Fruit fly (Drosophila melanogaster) whole organism, embryonic: ENCODE measurements around the gene CG42263.
A peak's percentile ranks its signal among the peaks of the same experiment; 100 is the strongest.

Experiments
- Antp ChIP-seq: fragments of 200-800 bp; sonication (Bioruptor generic); optimal IDR thresholded peaks from 3 replicates; lab custom pipeline; 2016; ENCODE audit warnings: missing biosample characterization, missing genetic modification characterization
- BtbVII ChIP-seq: fragments of 200-800 bp; sonication (Bioruptor generic); optimal IDR thresholded peaks from 3 replicates; lab custom pipeline; 2017; ENCODE audit warnings: missing biosample characterization, mild to moderate bottlenecking, missing genetic modification characterization
- CG10366 ChIP-seq: fragments of 200-800 bp; sonication (Bioruptor generic); IDR thresholded peaks from 2 replicates; pipeline ENCODE4 v1.3.6; 2022; ENCODE audit warnings: missing biosample characterization, missing genetic modification characterization
- CG10979 ChIP-seq: fragments of 200-800 bp; sonication (Bioruptor generic); optimal IDR thresholded peaks from 2 replicates; lab custom pipeline; 2018; ENCODE audit warnings: missing biosample characterization, mild to moderate bottlenecking, missing genetic modification characterization, moderate library complexity
- CG11093 ChIP-seq: fragments of 200-800 bp; sonication (Bioruptor generic); IDR thresholded peaks from 3 replicates; pipeline ENCODE4 v1.3.6; 2022; ENCODE audit warnings: missing biosample characterization, missing genetic modification characterization
- CG12219 ChIP-seq: fragments of 200-800 bp; sonication (Bioruptor generic); optimal IDR thresholded peaks from 3 replicates; lab custom pipeline; 2018; ENCODE audit warnings: missing biosample characterization, mild to moderate bottlenecking, missing genetic modification characterization
- CG12236 ChIP-seq: fragments of 200-800 bp; sonication (Bioruptor generic); optimal IDR thresholded peaks from 2 replicates; lab custom pipeline; 2016; ENCODE audit warnings: missing biosample characterization, missing genetic modification characterization
- CG14014 ChIP-seq: fragments of 200-800 bp; sonication (Bioruptor generic); IDR thresholded peaks from 2 replicates; pipeline ENCODE4 v1.3.6; 2022; ENCODE audit warnings: missing biosample characterization, missing genetic modification characterization
- CG1832 ChIP-seq: fragments of 200-800 bp; sonication (Bioruptor generic); optimal IDR thresholded peaks from 2 replicates; lab custom pipeline; 2017; ENCODE audit warnings: missing biosample characterization, mild to moderate bottlenecking, missing genetic modification characterization, inconsistent platforms
- CG2120 ChIP-seq: fragments of 200-800 bp; sonication (Bioruptor generic); optimal IDR thresholded peaks from 3 replicates; lab custom pipeline; 2016; ENCODE audit warnings: missing biosample characterization, missing genetic modification characterization
- CG2202 ChIP-seq: fragments of 200-800 bp; sonication (Bioruptor generic); optimal IDR thresholded peaks from 2 replicates; lab custom pipeline; 2018; ENCODE audit warnings: missing biosample characterization, mild to moderate bottlenecking, missing genetic modification characterization
- CG2889 ChIP-seq: fragments of 200-800 bp; sonication (Bioruptor generic); IDR thresholded peaks from 3 replicates; pipeline ENCODE4 v1.3.6; 2022; ENCODE audit warnings: missing biosample characterization, missing genetic modification characterization
- CG30431 ChIP-seq: fragments of 200-800 bp; sonication (Bioruptor generic); optimal IDR thresholded peaks from 2 replicates; lab custom pipeline; 2017; ENCODE audit warnings: missing biosample characterization, missing genetic modification characterization
- CG32532 ChIP-seq: fragments of 200-800 bp; sonication (Bioruptor generic); IDR thresholded peaks from 2 replicates; pipeline ENCODE4 v1.3.6; 2022; ENCODE audit warnings: missing biosample characterization, missing genetic modification characterization
- CG4328 ChIP-seq: fragments of 200-800 bp; sonication (Bioruptor generic); optimal IDR thresholded peaks from 3 replicates; lab custom pipeline; 2017; ENCODE audit warnings: missing biosample characterization, missing genetic modification reagents, missing genetic modification characterization
- CG43689 ChIP-seq: fragments of 200-800 bp; sonication (Bioruptor generic); IDR thresholded peaks from 2 replicates; pipeline ENCODE4 v1.3.6; 2022; ENCODE audit warnings: missing biosample characterization, missing genetic modification characterization
- CG4854 ChIP-seq: fragments of 200-800 bp; sonication (Bioruptor generic); optimal IDR thresholded peaks from 2 replicates; lab custom pipeline; 2016; ENCODE audit warnings: missing biosample characterization, missing genetic modification characterization, inconsistent platforms
- CG5180 ChIP-seq: fragments of 200-800 bp; sonication (Bioruptor generic); optimal IDR thresholded peaks from 3 replicates; lab custom pipeline; 2017; ENCODE audit warnings: missing biosample characterization, missing genetic modification characterization, mild to moderate bottlenecking, moderate library complexity, missing genetic modification reagents
- CG6689 ChIP-seq: fragments of 200-800 bp; sonication (Bioruptor generic); IDR thresholded peaks from 2 replicates; pipeline ENCODE4 v1.3.6; 2022; ENCODE audit warnings: missing biosample characterization, missing genetic modification characterization
- CG9609 ChIP-seq: fragments of 200-800 bp; sonication (Bioruptor generic); optimal IDR thresholded peaks from 3 replicates; lab custom pipeline; 2016; ENCODE audit warnings: missing biosample characterization, missing genetic modification characterization
- CHES-1-like ChIP-seq: fragments of 200-800 bp; sonication (Bioruptor generic); optimal IDR thresholded peaks from 2 replicates; lab custom pipeline; 2016; ENCODE audit warnings: missing biosample characterization, missing genetic modification characterization
- Dek ChIP-seq: fragments of 200-800 bp; sonication (Bioruptor generic); optimal IDR thresholded peaks from 3 replicates; lab custom pipeline; 2019; ENCODE audit warnings: missing biosample characterization, mild to moderate bottlenecking, missing genetic modification characterization, moderate library complexity
- Dip3 ChIP-seq: fragments of 200-800 bp; sonication (Bioruptor generic); optimal IDR thresholded peaks from 3 replicates; lab custom pipeline; 2016; ENCODE audit warnings: missing biosample characterization, missing genetic modification characterization
- Drgx ChIP-seq: fragments of 200-800 bp; sonication (Bioruptor generic); IDR thresholded peaks from 2 replicates; pipeline ENCODE4 v1.3.6; 2022; ENCODE audit warnings: missing biosample characterization, missing genetic modification characterization
- Elba2 ChIP-seq: fragments of 200-800 bp; sonication (Bioruptor generic); optimal IDR thresholded peaks from 3 replicates; lab custom pipeline; 2016; ENCODE audit warnings: missing biosample characterization, missing genetic modification characterization
- GATAe ChIP-seq: fragments of 200-800 bp; sonication (Bioruptor generic); conservative IDR thresholded peaks from 2 replicates; pipeline ENCODE4 v1.3.6; 2022; ENCODE audit warnings: missing biosample characterization, missing genetic modification characterization
- H2.0 ChIP-seq: fragments of 200-800 bp; sonication (Bioruptor generic); IDR thresholded peaks from 2 replicates; pipeline ENCODE4 v1.3.6; 2022; ENCODE audit warnings: missing biosample characterization, missing genetic modification characterization
- Hr3 ChIP-seq: fragments of 200-800 bp; sonication (Bioruptor generic); optimal IDR thresholded peaks from 3 replicates; lab custom pipeline; 2016; ENCODE audit warnings: missing biosample characterization, missing genetic modification characterization
- Lpt ChIP-seq: fragments of >200 bp; optimal IDR thresholded peaks from 2 replicates; lab custom pipeline; 2018; ENCODE audit warnings: missing biosample characterization, missing genetic modification characterization
- Med ChIP-seq: fragments of 200-800 bp; sonication (Bioruptor generic); peaks from one replicate; lab custom pipeline; 2016; ENCODE audit warnings: missing biosample characterization, missing genetic modification characterization, mild to moderate bottlenecking, inconsistent platforms, moderate library complexity
- Oli ChIP-seq: fragments of 200-800 bp; sonication (Bioruptor generic); optimal IDR thresholded peaks from 2 replicates; lab custom pipeline; 2018; ENCODE audit warnings: missing biosample characterization, mild to moderate bottlenecking, missing genetic modification characterization, moderate library complexity
- Rx ChIP-seq: fragments of 200-800 bp; sonication (Bioruptor generic); IDR thresholded peaks from 2 replicates; pipeline ENCODE4 v1.3.6; 2022; ENCODE audit warnings: missing biosample characterization, missing genetic modification characterization
- Sox102F ChIP-seq: fragments of 200-800 bp; sonication (Bioruptor generic); optimal IDR thresholded peaks from 2 replicates; lab custom pipeline; 2018; ENCODE audit warnings: missing biosample characterization, mild to moderate bottlenecking, missing genetic modification characterization, moderate library complexity
- Sry-δ ChIP-seq: fragments of 200-800 bp; sonication (Bioruptor generic); optimal IDR thresholded peaks from 2 replicates; lab custom pipeline; 2016; ENCODE audit warnings: missing biosample characterization, missing genetic modification characterization
- Xbp1 ChIP-seq: fragments of 200-800 bp; sonication (Bioruptor generic); optimal IDR thresholded peaks from 3 replicates; lab custom pipeline; 2016; ENCODE audit warnings: missing biosample characterization, mild to moderate bottlenecking, missing genetic modification characterization
- abd-A ChIP-seq: fragments of 200-800 bp; sonication (Bioruptor generic); optimal IDR thresholded peaks from 3 replicates; lab custom pipeline; 2019; ENCODE audit warnings: missing biosample characterization, mild to moderate bottlenecking, missing genetic modification characterization, moderate library complexity
- ase ChIP-seq: fragments of 200-800 bp; sonication (Bioruptor generic); IDR thresholded peaks from 3 replicates; pipeline ENCODE4 v1.3.6; 2022; ENCODE audit warnings: missing biosample characterization, missing genetic modification characterization
- cas ChIP-seq: fragments of 200-800 bp; sonication (Bioruptor generic); IDR thresholded peaks from 2 replicates; pipeline ENCODE4 v1.3.6; 2022; ENCODE audit warnings: missing biosample characterization, missing genetic modification characterization
- corto ChIP-seq: fragments of 200-800 bp; sonication (Bioruptor generic); optimal IDR thresholded peaks from 2 replicates; lab custom pipeline; 2016; ENCODE audit warnings: missing biosample characterization, mild to moderate bottlenecking, missing genetic modification characterization, moderate library complexity
- croc ChIP-seq: fragments of 200-800 bp; sonication (Bioruptor generic); conservative IDR thresholded peaks from 3 replicates; pipeline ENCODE4 v1.3.6; 2022; ENCODE audit warnings: missing biosample characterization, missing genetic modification characterization
- dysf ChIP-seq: fragments of 200-800 bp; sonication (Bioruptor generic); IDR thresholded peaks from 3 replicates; pipeline ENCODE4 v1.3.6; 2022; ENCODE audit warnings: missing biosample characterization, missing genetic modification characterization
- en ChIP-seq: fragments of 200-800 bp; sonication (Bioruptor generic); optimal IDR thresholded peaks from 2 replicates; lab custom pipeline; 2016; ENCODE audit warnings: missing biosample characterization, missing genetic modification characterization
- exex ChIP-seq: fragments of 200-800 bp; sonication (Bioruptor generic); optimal IDR thresholded peaks from 4 replicates; lab custom pipeline; 2018; ENCODE audit warnings: missing biosample characterization, mild to moderate bottlenecking, missing genetic modification characterization, moderate library complexity
- ftz-f1 ChIP-seq: fragments of 200-800 bp; sonication (Bioruptor generic); optimal IDR thresholded peaks from 2 replicates; lab custom pipeline; 2016; ENCODE audit warnings: missing biosample characterization, missing genetic modification characterization
- gcm ChIP-seq: fragments of 200-800 bp; sonication (Bioruptor generic); optimal IDR thresholded peaks from 2 replicates; lab custom pipeline; 2019; ENCODE audit warnings: missing biosample characterization, mild to moderate bottlenecking, missing genetic modification characterization, moderate library complexity
- ham ChIP-seq: fragments of 200-800 bp; sonication (Bioruptor generic); IDR thresholded peaks from 2 replicates; pipeline ENCODE4 v1.3.6; 2022; ENCODE audit warnings: missing biosample characterization, missing genetic modification characterization
- inv ChIP-seq: fragments of 200-800 bp; sonication (Bioruptor generic); IDR thresholded peaks from 2 replicates; pipeline ENCODE4 v1.3.6; 2022; ENCODE audit warnings: missing biosample characterization, missing genetic modification characterization; ENCODE audit not compliant: partially characterized antibody
- pho ChIP-seq: fragments of 200-800 bp; sonication (Bioruptor generic); optimal IDR thresholded peaks from 2 replicates; lab custom pipeline; 2016; ENCODE audit warnings: missing biosample characterization, missing genetic modification characterization
- prd ChIP-seq, 3 experiments: fragments of >200 bp in 2 of 3; fragments of 200-800 bp in 1 of 3; sonication (Bioruptor generic) in 1 of 3; optimal IDR thresholded peaks in 2 of 3; IDR thresholded peaks in 1 of 3; 2 replicates in 2 of 3; 3 replicates in 1 of 3; pipeline versions ENCODE4 v1.3.6 to Lab custom; 2017 to 2022; ENCODE audit warnings: missing biosample characterization in 1 of 3, missing genetic modification characterization in 1 of 3
- sima ChIP-seq: fragments of 200-800 bp; sonication (Bioruptor generic); optimal IDR thresholded peaks from 2 replicates; lab custom pipeline; 2016; ENCODE audit warnings: missing biosample characterization, missing genetic modification characterization
- slp2 ChIP-seq: fragments of 200-800 bp; sonication (Bioruptor generic); optimal IDR thresholded peaks from 2 replicates; lab custom pipeline; 2016; ENCODE audit warnings: missing biosample characterization, missing genetic modification characterization
- zfh2 ChIP-seq: fragments of 200-800 bp; sonication (Bioruptor generic); optimal IDR thresholded peaks from 2 replicates; lab custom pipeline; 2016; ENCODE audit warnings: missing biosample characterization, missing genetic modification characterization

CG42263 gene

dm6 chr3L:19905427-19905826, 50.2 kb downstream of the CG42263 start (continued):
- TF ChIP-seq Lpt (GFP tag; lab: Kevin White, UChicago) (no peak), CG14014 (peak; percentile 23; the same call in 1 of the 2 replicates), CG2889 (no peak), croc (GFP tag; lab: Robert Waterston, UW) (no peak), slp2 (GFP tag; lab: Kevin White, UChicago) (peak; percentile 4), Dip3 (GFP tag; lab: Kevin White, UChicago) (peak; percentile 31), Sry-δ (GFP tag; lab: Kevin White, UChicago) (no peak), BtbVII (no peak), ftz-f1 (GFP tag; lab: Kevin White, UChicago) (no peak), H2.0 (0 out of 2 replicates have a peak, but pooled peaks have one; percentile 8), Xbp1 (GFP tag; lab: Kevin White, UChicago) (peak; percentile 40), Dek (tag; lab: Kevin White, UChicago) (no peak), pho (GFP tag; lab: Kevin White, UChicago) (peak; percentile 35), inv (GFP tag; lab: Robert Waterston, UW) (no peak), CG4854 (GFP tag; lab: Kevin White, UChicago) (no peak), CG12219 (GFP tag; lab: Kevin White, UChicago) (no peak), CG30431 (GFP tag; lab: Kevin White, UChicago) (no peak), prd (optimal IDR thresholded peaks at IDR 0.05; lab: Kevin White, UChicago) (no peak), prd (GFP tag; IDR thresholded peaks at IDR 0.05; lab: Robert Waterston, UW) (0 out of 3 replicates have a peak, but pooled peaks have one; percentile 16), CG11093 (GFP tag; lab: Robert Waterston, UW) (no peak), Elba2 (GFP tag; lab: Kevin White, UChicago) (no peak), CG10979 (no peak), zfh2 (GFP tag; lab: Kevin White, UChicago) (peak; percentile 31), ase (GFP tag; lab: Robert Waterston, UW) (no peak), CG12236 (GFP tag; lab: Kevin White, UChicago) (no peak), CG9609 (peak; percentile 1), CG10366 (peak; percentile 34; the same call in 1 of the 2 replicates), en (no peak), corto (GFP tag; lab: Kevin White, UChicago) (no peak), CG5180 (GFP tag; lab: Kevin White, UChicago) (no peak), CG2202 (tag; lab: Kevin White, UChicago) (no peak), exex (tag; lab: Kevin White, UChicago) (no peak), Hr3 (GFP tag; lab: Kevin White, UChicago) (peak; percentile 12), GATAe (GFP tag; lab: Robert Waterston, UW) (no peak), Med (GFP tag; lab: Kevin White, UChicago) (peak; percentile 80), CG6689 (peak; percentile 24; the same call in 1 of the 2 replicates), Drgx (GFP tag; lab: Robert Waterston, UW) (peak; percentile 50), ham (GFP tag; lab: Robert Waterston, UW) (no peak), CHES-1-like (GFP tag; lab: Kevin White, UChicago) (peak; percentile 26), gcm (GFP tag; lab: Kevin White, UChicago) (no peak), Antp (no peak), CG1832 (GFP tag; lab: Kevin White, UChicago) (no peak), CG43689 (no peak), sima (GFP tag; lab: Kevin White, UChicago) (no peak), abd-A (tag; lab: Kevin White, UChicago) (no peak), Oli (tag; lab: Kevin White, UChicago) (no peak), CG32532 (GFP tag; lab: Robert Waterston, UW) (no peak), CG4328 (GFP tag; lab: Kevin White, UChicago) (no peak), Rx (GFP tag; lab: Robert Waterston, UW) (no peak), cas (no peak), Sox102F (peak; percentile 35), dysf (GFP tag; lab: Robert Waterston, UW) (0 out of 3 replicates have a peak, but pooled peaks have one; percentile 34), CG2120 (GFP tag; lab: Kevin White, UChicago) (peak; percentile 51)
